Worm (Caenorhabditis elegans) whole organism, L4 larva: ENCODE data around the gene Y55B1AR.4.

Experiments used
- ZK546.5 ChIP-seq, 2 experiments: sonication (generic microtip); optimal IDR thresholded peaks; 2 replicates each; lab custom pipeline; 2017; ENCODE audit warnings: missing biosample characterization in 2 of 2, missing genetic modification characterization in 2 of 2
- ceh-82 ChIP-seq: sonication (generic microtip); optimal IDR thresholded peaks from 2 replicates; lab custom pipeline; 2017; ENCODE audit warnings: missing biosample characterization, missing genetic modification characterization
- egl-27 ChIP-seq: sonication (generic microtip); optimal IDR thresholded peaks from 3 replicates; lab custom pipeline; 2017; ENCODE audit warnings: missing biosample characterization, missing genetic modification reagents, missing genetic modification characterization
- mep-1 ChIP-seq: fragments of 150-350 bp; sonication (generic microtip); optimal IDR thresholded peaks from 3 replicates; lab custom pipeline; 2014; ENCODE audit warnings: missing biosample characterization, missing genetic modification characterization
- nhr-11 ChIP-seq: fragments of 150-350 bp; optimal IDR thresholded peaks from 2 replicates; lab custom pipeline; 2014; ENCODE audit warnings: missing biosample characterization, missing genetic modification characterization
- nhr-237 ChIP-seq: sonication (generic microtip); optimal IDR thresholded peaks from 2 replicates; lab custom pipeline; 2017; ENCODE audit warnings: missing biosample characterization, missing genetic modification characterization
- nhr-28 ChIP-seq: fragments of 150-350 bp; optimal IDR thresholded peaks from 2 replicates; lab custom pipeline; 2014; ENCODE audit warnings: missing biosample characterization, missing genetic modification characterization
- nhr-48 ChIP-seq: sonication (generic microtip); optimal IDR thresholded peaks from 2 replicates; lab custom pipeline; 2016; ENCODE audit warnings: mild to moderate bottlenecking, missing genetic modification characterization, missing compliant biosample characterization
- rbr-2 ChIP-seq: sonication (generic microtip); optimal IDR thresholded peaks from 2 replicates; lab custom pipeline; 2016; ENCODE audit warnings: missing genotype, missing genetic modification characterization, missing compliant biosample characterization

- TF ChIP-seq nhr-11 (no peak), egl-27 (no peak), ceh-82 (tag; lab: Kevin White, UChicago) (no peak), ZK546.5 (tag; optimal IDR thresholded peaks at IDR 0.05; lab: Kevin White, UChicago) (no peak), nhr-237 (tag; lab: Kevin White, UChicago) (no peak), rbr-2 (no peak), nhr-28 (tag; lab: Kevin White, UChicago) (no peak), nhr-48 (no peak), mep-1 (tag; lab: Kevin White, UChicago) (no peak)
Observed at ce11 chrIII:568815-569214, 36.5 kb downstream of the Y55B1AR.4 start.
